Worm (Caenorhabditis elegans): ENCODE measurements around the gene ergi-2.

DNA sequence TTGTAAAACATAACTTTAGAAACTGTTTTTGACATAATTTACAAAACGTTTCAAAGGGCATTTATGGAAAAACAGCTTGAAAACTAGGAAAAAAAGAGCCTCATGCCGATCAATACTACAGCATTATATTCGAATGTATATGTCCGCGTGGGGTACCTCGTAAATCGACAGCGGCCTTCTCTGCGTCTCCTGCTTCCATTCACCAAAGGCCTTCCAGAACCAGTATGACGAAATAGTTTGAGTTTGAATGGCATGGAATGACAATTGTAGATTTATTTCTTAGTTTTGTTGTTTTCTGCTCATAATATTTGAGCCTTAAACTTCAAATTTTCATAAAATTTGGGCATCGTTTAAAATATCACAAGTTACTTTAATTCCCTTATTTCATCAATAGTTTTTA, 38.3 kb upstream of the ergi-2 start:
- TF ChIP-seq W03F9.2 (tag; optimal IDR thresholded peaks at IDR 0.05) (no peak), him-1 (tag; optimal IDR thresholded peaks at IDR 0.05) (no peak), dao-5 (tag; optimal IDR thresholded peaks at IDR 0.05) (no peak)

Data from whole organism, L4/young adult.